Worm (Caenorhabditis elegans) whole organism, L3 larva: ENCODE measurements around the gene npr-3.
"Not testable (repeated sequence)": the region's sequence is repeated elsewhere in the genome, so short reads cannot be mapped to it uniquely, and the experiment has no call there.

Source experiments
- ZK546.5 ChIP-seq: sonication (generic microtip); optimal IDR thresholded peaks from 2 replicates; lab custom pipeline; 2017; ENCODE audit warnings: missing biosample characterization, missing genetic modification characterization
- aly-2 ChIP-seq: fragments of 150-350 bp; optimal IDR thresholded peaks from 2 replicates; lab custom pipeline; 2014; ENCODE audit warnings: missing biosample characterization, missing genetic modification characterization
- ama-1 ChIP-seq: fragments of 150-350 bp; optimal IDR thresholded peaks from 2 replicates; lab custom pipeline; 2018
- ceh-16 ChIP-seq: sonication (generic microtip); optimal IDR thresholded peaks from 2 replicates; lab custom pipeline; 2017; ENCODE audit warnings: missing biosample characterization, missing genetic modification characterization
- ceh-28 ChIP-seq: fragments of 150-350 bp; optimal IDR thresholded peaks from 2 replicates; lab custom pipeline; 2014; ENCODE audit warnings: missing biosample characterization, missing genetic modification reagents, missing genetic modification characterization
- ceh-82 ChIP-seq: fragments of 150-350 bp; optimal IDR thresholded peaks from 2 replicates; lab custom pipeline; 2014; ENCODE audit warnings: missing biosample characterization, missing genetic modification characterization
- ceh-9 ChIP-seq: sonication (generic microtip); optimal IDR thresholded peaks from 2 replicates; lab custom pipeline; 2018; ENCODE audit warnings: missing biosample characterization, missing genetic modification characterization
- daf-12 ChIP-seq: fragments of 150-350 bp; optimal IDR thresholded peaks from 2 replicates; lab custom pipeline; 2014; ENCODE audit warnings: missing biosample characterization, missing genetic modification reagents, missing genetic modification characterization
- egl-27 ChIP-seq: sonication (generic microtip); optimal IDR thresholded peaks from 4 replicates; lab custom pipeline; 2017; ENCODE audit warnings: missing biosample characterization, missing genetic modification reagents, missing genetic modification characterization
- egl-5 ChIP-seq: fragments of 150-350 bp; optimal IDR thresholded peaks from 2 replicates; lab custom pipeline; 2017; ENCODE audit warnings: missing biosample characterization, missing genetic modification reagents, missing genetic modification characterization, inconsistent platforms
- elt-2 ChIP-seq: sonication (generic microtip); optimal IDR thresholded peaks from 2 replicates; lab custom pipeline; 2016; ENCODE audit warnings: missing genetic modification reagents, mild to moderate bottlenecking, missing genetic modification characterization, missing compliant biosample characterization
- elt-3 ChIP-seq, 3 experiments: fragments of 150-350 bp in 1 of 3; sonication (generic microtip) in 2 of 3; optimal IDR thresholded peaks; 2 replicates in 2 of 3; 4 replicates in 1 of 3; lab custom pipeline; 2014 to 2017; ENCODE audit warnings: missing biosample characterization in 3 of 3, missing genetic modification characterization in 3 of 3
- eor-1 ChIP-seq, 2 experiments: fragments of 150-350 bp; optimal IDR thresholded peaks; 2 replicates each; lab custom pipeline; 2014 to 2018; ENCODE audit warnings: missing biosample characterization in 2 of 2, missing genetic modification characterization in 2 of 2
- fkh-10 ChIP-seq: sonication (generic microtip); optimal IDR thresholded peaks from 2 replicates; lab custom pipeline; 2017; ENCODE audit warnings: missing biosample characterization, missing genetic modification reagents, missing genetic modification characterization
- fkh-2 ChIP-seq: fragments of 150-350 bp; optimal IDR thresholded peaks from 2 replicates; lab custom pipeline; 2014; ENCODE audit warnings: missing biosample characterization, missing genetic modification reagents, missing genetic modification characterization
- fos-1 ChIP-seq: fragments of 150-350 bp; optimal IDR thresholded peaks from 2 replicates; lab custom pipeline; 2014; ENCODE audit warnings: missing biosample characterization, missing genetic modification characterization
- jun-1 ChIP-seq: fragments of 150-350 bp; optimal IDR thresholded peaks from 2 replicates; lab custom pipeline; 2014; ENCODE audit warnings: missing biosample characterization, missing genetic modification reagents, missing genetic modification characterization
- lin-15B ChIP-seq: fragments of 150-350 bp; optimal IDR thresholded peaks from 2 replicates; lab custom pipeline; 2014; ENCODE audit warnings: missing biosample characterization, missing genetic modification characterization
- mdl-1 ChIP-seq: fragments of 150-350 bp; optimal IDR thresholded peaks from 2 replicates; lab custom pipeline; 2014; ENCODE audit warnings: missing biosample characterization, missing genetic modification characterization
- mml-1 ChIP-seq: fragments of 150-350 bp; sonication (generic microtip); optimal IDR thresholded peaks from 3 replicates; lab custom pipeline; 2014; ENCODE audit warnings: missing biosample characterization, missing genetic modification characterization
- nhr-12 ChIP-seq: fragments of 150-350 bp; optimal IDR thresholded peaks from 2 replicates; lab custom pipeline; 2014; ENCODE audit warnings: missing biosample characterization, missing genetic modification characterization
- nhr-237 ChIP-seq: fragments of 150-350 bp; optimal IDR thresholded peaks from 2 replicates; lab custom pipeline; 2014; ENCODE audit warnings: missing biosample characterization, missing genetic modification characterization
- nhr-28 ChIP-seq: fragments of 150-350 bp; optimal IDR thresholded peaks from 2 replicates; lab custom pipeline; 2014; ENCODE audit warnings: missing biosample characterization, missing genetic modification characterization
- nhr-43 ChIP-seq: sonication (generic microtip); optimal IDR thresholded peaks from 2 replicates; lab custom pipeline; 2016; ENCODE audit warnings: mild to moderate bottlenecking, missing genetic modification characterization, missing compliant biosample characterization; ENCODE audit not compliant: poor library complexity, severe bottlenecking
- nhr-76 ChIP-seq: fragments of 150-350 bp; sonication (generic microtip); optimal IDR thresholded peaks from 5 replicates; lab custom pipeline; 2014; ENCODE audit warnings: missing biosample characterization, missing genetic modification characterization
- nhr-77 ChIP-seq: fragments of 150-350 bp; optimal IDR thresholded peaks from 2 replicates; lab custom pipeline; 2014; ENCODE audit warnings: missing biosample characterization, missing genetic modification characterization
- pha-4 ChIP-seq: fragments of 150-350 bp; optimal IDR thresholded peaks from 2 replicates; lab custom pipeline; 2014; ENCODE audit warnings: missing biosample characterization, missing genetic modification reagents, missing genetic modification characterization
- pqm-1 ChIP-seq: fragments of 150-350 bp; optimal IDR thresholded peaks from 2 replicates; lab custom pipeline; 2017; ENCODE audit warnings: missing biosample characterization, missing genetic modification characterization, inconsistent platforms
- sea-2 ChIP-seq: fragments of 150-350 bp; sonication (generic microtip); optimal IDR thresholded peaks from 4 replicates; lab custom pipeline; 2014; ENCODE audit warnings: missing biosample characterization, missing genetic modification reagents, missing genetic modification characterization
- skn-1 ChIP-seq: fragments of 150-350 bp; optimal IDR thresholded peaks from 2 replicates; lab custom pipeline; 2014; ENCODE audit warnings: missing biosample characterization, missing genetic modification characterization
- snpc-4 ChIP-seq: fragments of 150-350 bp; optimal IDR thresholded peaks from 2 replicates; lab custom pipeline; 2014; ENCODE audit warnings: missing biosample characterization, missing genetic modification characterization
- tbx-2 ChIP-seq: sonication (generic microtip); optimal IDR thresholded peaks from 2 replicates; lab custom pipeline; 2016; ENCODE audit warnings: mild to moderate bottlenecking, missing genetic modification characterization, missing compliant biosample characterization
- unc-39 ChIP-seq: sonication (generic microtip); optimal IDR thresholded peaks from 4 replicates; lab custom pipeline; 2017; ENCODE audit warnings: missing biosample characterization, missing genetic modification characterization
- unc-62 ChIP-seq: fragments of 150-350 bp; sonication (generic microtip); optimal IDR thresholded peaks from 4 replicates; lab custom pipeline; 2014; ENCODE audit warnings: missing biosample characterization, missing genetic modification reagents, missing genetic modification characterization
- zag-1 ChIP-seq: fragments of 150-350 bp; optimal IDR thresholded peaks from 2 replicates; lab custom pipeline; 2014; ENCODE audit warnings: missing biosample characterization, missing genetic modification characterization
- ztf-11 ChIP-seq: fragments of 150-350 bp; optimal IDR thresholded peaks from 2 replicates; lab custom pipeline; 2014; ENCODE audit warnings: missing biosample characterization, missing genetic modification characterization

npr-3 gene

DNA sequence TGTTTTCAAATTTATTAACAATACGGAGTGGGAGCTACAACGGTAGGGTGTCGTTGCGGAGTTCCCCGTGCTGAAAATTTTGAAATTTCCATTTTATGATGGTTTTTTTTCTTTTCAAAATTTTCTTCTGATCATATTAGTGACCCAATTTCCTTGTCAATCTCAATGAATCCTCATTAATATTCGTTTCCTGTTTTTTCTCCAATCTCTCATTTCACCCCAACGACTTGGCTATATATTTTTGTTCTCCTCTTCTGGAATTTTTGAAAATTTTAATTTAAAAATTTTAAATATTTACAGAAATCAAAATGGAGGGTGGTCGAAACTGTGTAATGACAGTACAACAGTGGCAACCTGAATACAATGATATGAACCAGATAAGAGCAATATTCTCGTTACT lies at the start of gene npr-3:
Gene npr-3 (plus strand): TSS at position 301 of the 400 bp plus-strand sequence.
- TF ChIP-seq unc-62: no peak
- no peak for TF ChIP-seq ama-1
- no peak for TF ChIP-seq nhr-77 (tag; lab: Kevin White, UChicago)
- TF ChIP-seq snpc-4: no peak
- TF ChIP-seq eor-1 (tag; optimal IDR thresholded peaks at IDR 0.05; lab: Kevin White, UChicago): no peak
- TF ChIP-seq aly-2 (tag; lab: Kevin White, UChicago): no peak
- TF ChIP-seq ceh-82 (tag; lab: Kevin White, UChicago): no peak
- no peak for TF ChIP-seq nhr-28 (tag; lab: Kevin White, UChicago)
- TF ChIP-seq ceh-28 (tag; lab: Kevin White, UChicago): no peak
- no peak for TF ChIP-seq ZK546.5
- TF ChIP-seq ztf-11: no peak
- TF ChIP-seq fkh-2 (tag; lab: Kevin White, UChicago): no peak
- no peak for TF ChIP-seq mdl-1 (tag; lab: Kevin White, UChicago)
- TF ChIP-seq pha-4 (tag; lab: Kevin White, UChicago): no peak
- no peak for TF ChIP-seq nhr-237 (tag; lab: Kevin White, UChicago)
- TF ChIP-seq elt-3 (tag; optimal IDR thresholded peaks at IDR 0.05; lab: Kevin White, UChicago): no peak

DNA sequence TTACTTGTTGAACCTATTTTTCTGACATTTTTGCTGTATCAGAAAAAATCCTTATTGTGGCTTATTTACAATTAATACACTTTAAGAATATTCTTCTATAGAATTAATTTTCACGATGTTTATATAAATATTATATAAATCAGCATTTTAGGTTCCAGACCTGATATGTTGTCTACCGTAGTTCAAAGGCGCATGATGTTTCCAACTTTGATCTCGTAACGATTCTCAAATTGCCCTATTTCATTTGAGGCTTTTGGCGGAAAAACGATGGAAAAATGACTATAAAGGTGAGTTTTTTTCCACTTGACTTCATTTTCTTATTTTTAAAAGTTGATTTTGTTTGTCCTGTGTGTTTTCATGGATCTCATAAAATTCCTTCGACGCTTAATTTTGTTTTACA lies 49.7 kb upstream of the npr-3 start, which contains the start of gene gfat-2:
Gene gfat-2 (plus strand): TSS at position 145 of the 400 bp plus-strand sequence.
- TF ChIP-seq nhr-237 (tag; lab: Kevin White, UChicago) (no peak), jun-1 (no peak)
- TF ChIP-seq, all 47 proteins: peak for 0

DNA sequence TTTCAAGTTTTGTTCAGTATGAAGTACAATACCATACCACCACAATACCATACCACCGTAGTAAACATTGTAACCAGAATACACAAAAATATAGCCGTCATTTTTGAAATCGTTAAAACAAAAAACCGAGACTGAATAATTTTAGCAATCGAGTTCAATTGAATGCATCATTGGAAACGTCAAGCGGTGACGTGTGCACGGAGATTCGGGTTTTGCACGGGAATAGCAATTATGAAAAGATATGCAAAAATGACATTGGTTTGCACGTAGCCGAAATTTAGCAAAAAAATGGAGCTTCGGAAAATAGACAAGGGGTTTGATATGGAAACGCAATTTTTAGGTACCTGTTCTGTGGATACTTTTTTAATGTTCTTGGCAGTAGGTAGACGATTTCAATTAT lies 44.9 kb upstream of the npr-3 start, which contains the start of gene F22B3.10:
Gene F22B3.10 (minus strand): TSS at position 101 of the 400 bp plus-strand sequence.
- no peak for TF ChIP-seq ama-1
- no peak for TF ChIP-seq nhr-12 (tag; lab: Kevin White, UChicago)
- TF ChIP-seq ztf-11: no peak
- no peak for TF ChIP-seq unc-62
- TF ChIP-seq fkh-2 (tag; lab: Kevin White, UChicago): no peak
- TF ChIP-seq nhr-77 (tag; lab: Kevin White, UChicago): no peak

DNA sequence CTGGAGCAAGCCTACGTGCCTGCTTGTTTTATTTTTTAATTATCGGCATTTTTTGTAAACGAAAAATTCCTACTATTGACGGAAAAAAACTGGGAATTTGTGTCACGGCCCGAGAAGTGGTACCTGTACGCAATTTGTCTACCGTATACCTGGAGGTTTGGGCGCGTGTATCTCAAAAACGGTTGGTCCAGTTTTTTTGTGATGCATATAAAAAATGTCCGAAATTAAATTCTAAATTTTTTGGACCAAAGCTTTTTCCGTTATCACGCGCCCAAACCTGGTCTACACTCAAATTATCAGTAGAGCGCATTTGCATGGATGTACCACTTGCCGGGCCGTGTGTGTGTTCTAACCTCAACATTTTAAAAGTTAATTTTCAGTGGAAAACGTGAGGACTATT lies 43.1 kb upstream of the npr-3 start, which contains the start of gene F22B3.5:
Gene F22B3.5 (minus strand): TSS at position 101 of the 400 bp plus-strand sequence.
- TF ChIP-seq tbx-2 (tag; lab: Kevin White, UChicago); ztf-11; daf-12 (tag; lab: Kevin White, UChicago): not testable (repeated sequence)

DNA sequence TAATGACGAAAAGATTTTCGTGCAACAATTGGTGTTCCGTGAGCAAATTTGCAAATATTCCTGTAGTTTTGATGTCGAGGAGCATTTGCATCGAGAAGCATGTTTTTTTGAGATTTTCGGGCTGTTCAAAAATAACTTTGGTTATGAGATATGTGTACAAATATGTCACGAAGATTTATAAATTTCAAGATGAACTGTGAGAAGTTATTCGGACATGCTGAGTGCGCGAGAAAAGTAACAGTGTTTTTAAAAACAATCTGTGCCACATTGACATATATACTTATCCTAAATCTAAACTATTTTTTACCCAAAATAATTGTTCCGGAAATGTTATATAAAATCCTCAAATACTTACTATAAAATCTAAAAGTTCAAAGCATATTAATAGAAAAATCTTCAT lies 38.1 kb upstream of the npr-3 start, which contains the start of gene F22B3.7:
Gene F22B3.7 (minus strand): TSS at position 101 of the 400 bp plus-strand sequence.
- TF ChIP-seq ceh-16 (tag; lab: Kevin White, UChicago): no peak
- no peak for TF ChIP-seq aly-2 (tag; lab: Kevin White, UChicago)
- TF ChIP-seq nhr-237 (tag; lab: Kevin White, UChicago): no peak
- no peak for TF ChIP-seq unc-39
- TF ChIP-seq nhr-43 (tag; lab: Kevin White, UChicago): no peak
- no peak for TF ChIP-seq lin-15B (tag; lab: Kevin White, UChicago)
- no peak for TF ChIP-seq nhr-77 (tag; lab: Kevin White, UChicago)
- TF ChIP-seq skn-1: no peak
- no peak for TF ChIP-seq zag-1 (tag; lab: Kevin White, UChicago)
- TF ChIP-seq nhr-12 (tag; lab: Kevin White, UChicago): no peak
- no peak for TF ChIP-seq mml-1 (tag; lab: Kevin White, UChicago)
- no peak for TF ChIP-seq ceh-9 (tag; lab: Kevin White, UChicago)
- no peak for TF ChIP-seq fkh-10 (GFP tag; lab: Kevin White, UChicago)
- TF ChIP-seq snpc-4: no peak
- no peak for TF ChIP-seq ztf-11
- TF ChIP-seq elt-3 (tag; optimal IDR thresholded peaks at IDR 0.05; lab: Kevin White, UChicago): no peak

DNA sequence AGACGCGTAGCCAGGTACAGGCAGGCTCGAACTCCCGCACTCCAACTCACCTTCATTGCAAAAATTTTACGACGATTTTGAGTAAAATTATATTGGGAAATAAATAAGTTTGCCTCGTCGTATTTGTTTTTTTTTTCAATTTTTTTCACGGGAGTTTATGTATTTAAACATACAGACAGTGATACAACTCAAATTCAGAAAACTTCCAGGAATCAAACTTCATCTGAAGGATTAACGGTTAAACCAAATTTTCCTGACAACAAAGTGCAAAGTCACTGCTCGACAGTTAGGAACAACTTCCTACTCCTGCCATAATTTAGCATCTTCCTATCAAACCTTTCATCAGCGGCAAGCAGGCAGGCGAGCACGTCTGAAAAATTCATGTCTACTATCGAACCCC lies 35.0 kb upstream of the npr-3 start, which contains the start of gene F22B3.8:
Gene F22B3.8 (minus strand): TSS at position 101 of the 400 bp plus-strand sequence.
- TF ChIP-seq egl-5 (tag; lab: Kevin White, UChicago) (no peak), eor-1 (tag; optimal IDR thresholded peaks at IDR 0.05; lab: Kevin White, UChicago) (no peak)

DNA sequence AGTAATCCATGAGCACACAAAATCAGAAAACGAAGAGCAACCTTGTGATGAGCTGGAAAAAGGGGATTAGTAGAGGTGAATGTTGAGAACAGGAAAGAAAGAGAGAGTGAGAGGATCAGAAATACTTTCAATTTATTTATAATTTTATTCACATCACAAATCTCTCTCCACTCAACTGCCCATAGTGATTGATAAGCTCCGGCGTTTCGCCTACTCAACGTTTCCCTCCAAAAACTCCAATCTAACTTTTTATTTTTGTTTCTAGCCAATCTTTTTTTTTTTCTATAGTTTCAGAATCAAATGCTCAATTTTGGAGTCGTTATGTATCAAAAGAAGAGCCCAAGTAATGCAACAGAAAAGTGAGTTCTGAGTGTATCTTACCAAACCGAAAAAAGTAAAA lies 34.3 kb upstream of the npr-3 start, which contains the start of gene kin-4:
Gene kin-4 (plus strand): TSS at position 301 of the 400 bp plus-strand sequence.
- TF ChIP-seq ceh-82 (tag; lab: Kevin White, UChicago) (no peak), mdl-1 (tag; lab: Kevin White, UChicago) (no peak), nhr-43 (tag; lab: Kevin White, UChicago) (no peak), elt-2 (tag; lab: Kevin White, UChicago) (no peak), nhr-76 (no peak), ama-1 (no peak), unc-62 (no peak), fkh-10 (GFP tag; lab: Kevin White, UChicago) (no peak), eor-1 (tag; optimal IDR thresholded peaks at IDR 0.05; lab: Kevin White, UChicago) (no peak), nhr-77 (tag; lab: Kevin White, UChicago) (no peak), mml-1 (tag; lab: Kevin White, UChicago) (no peak), sea-2 (GFP tag; lab: Kevin White, UChicago) (no peak), egl-27 (tag; lab: Kevin White, UChicago) (no peak), pqm-1 (tag; lab: Kevin White, UChicago) (no peak), jun-1 (no peak), fos-1 (tag; lab: Kevin White, UChicago) (no peak), nhr-28 (tag; lab: Kevin White, UChicago) (no peak)
